Fruit fly (Drosophila melanogaster) whole organism, embryonic: Measurements from ENCODE around the gene Ret.
A peak's percentile ranks its signal among the peaks of the same experiment; 100 is the strongest.

Experiments
- Ada2b ChIP-seq: fragments of 200-800 bp; sonication (Bioruptor generic); IDR thresholded peaks from 2 replicates; pipeline ENCODE4 v1.3.6; 2022; ENCODE audit warnings: missing biosample characterization, missing genetic modification characterization
- Antp ChIP-seq: fragments of 200-800 bp; sonication (Bioruptor generic); optimal IDR thresholded peaks from 3 replicates; lab custom pipeline; 2016; ENCODE audit warnings: missing biosample characterization, missing genetic modification characterization
- B-H1 ChIP-seq: fragments of 200-800 bp; sonication (Bioruptor generic); IDR thresholded peaks from 3 replicates; pipeline ENCODE4 v1.3.6; 2022; ENCODE audit warnings: missing biosample characterization, missing genetic modification characterization
- BEAF-32 ChIP-seq: fragments of 200-800 bp; sonication (Bioruptor generic); optimal IDR thresholded peaks from 3 replicates; lab custom pipeline; 2017; ENCODE audit warnings: missing biosample characterization, missing genetic modification characterization, mild to moderate bottlenecking, moderate library complexity, missing genetic modification reagents
- CG10321 ChIP-seq: fragments of 200-800 bp; sonication (Bioruptor generic); IDR thresholded peaks from 2 replicates; pipeline ENCODE4 v1.3.6; 2022; ENCODE audit warnings: missing biosample characterization, missing genetic modification characterization
- CG12104 ChIP-seq: fragments of 200-800 bp; sonication (Bioruptor generic); optimal IDR thresholded peaks from 3 replicates; lab custom pipeline; 2016; ENCODE audit warnings: missing biosample characterization, missing genetic modification characterization
- CG13624 ChIP-seq: fragments of 200-800 bp; sonication (Bioruptor generic); optimal IDR thresholded peaks from 2 replicates; lab custom pipeline; 2016; ENCODE audit warnings: missing biosample characterization, missing genetic modification characterization
- CG13894 ChIP-seq: fragments of 200-800 bp; sonication (Bioruptor generic); optimal IDR thresholded peaks from 3 replicates; lab custom pipeline; 2018; ENCODE audit warnings: missing biosample characterization, mild to moderate bottlenecking, missing genetic modification characterization, moderate library complexity
- CG14441 ChIP-seq: fragments of 200-800 bp; sonication (Bioruptor generic); IDR thresholded peaks from 2 replicates; pipeline ENCODE4 v1.3.6; 2022; ENCODE audit warnings: missing biosample characterization, missing genetic modification characterization
- CG15514 ChIP-seq: fragments of 200-800 bp; sonication (Bioruptor generic); optimal IDR thresholded peaks from 3 replicates; lab custom pipeline; 2017; ENCODE audit warnings: missing biosample characterization, missing genetic modification characterization, mild to moderate bottlenecking, moderate library complexity, missing genetic modification reagents
- CG17328 ChIP-seq: fragments of 200-800 bp; sonication (Bioruptor generic); IDR thresholded peaks from 2 replicates; pipeline ENCODE4 v1.3.6; 2022; ENCODE audit warnings: missing biosample characterization, missing genetic modification characterization
- CG17612 ChIP-seq: fragments of 200-800 bp; sonication (Bioruptor generic); IDR thresholded peaks from 2 replicates; pipeline ENCODE4 v1.3.6; 2022; ENCODE audit warnings: missing biosample characterization, missing genetic modification characterization
- CG17802 ChIP-seq: fragments of 200-800 bp; sonication (Bioruptor generic); optimal IDR thresholded peaks from 2 replicates; lab custom pipeline; 2018; ENCODE audit warnings: missing biosample characterization, mild to moderate bottlenecking, missing genetic modification characterization, moderate library complexity
- CG17912 ChIP-seq: fragments of 200-800 bp; sonication (Bioruptor generic); optimal IDR thresholded peaks from 2 replicates; lab custom pipeline; 2018; ENCODE audit warnings: missing biosample characterization, mild to moderate bottlenecking, missing genetic modification characterization
- CG2116 ChIP-seq: fragments of 200-800 bp; sonication (Bioruptor generic); optimal IDR thresholded peaks from 3 replicates; lab custom pipeline; 2018; ENCODE audit warnings: missing biosample characterization, mild to moderate bottlenecking, missing genetic modification characterization
- CG32772 ChIP-seq: fragments of 200-800 bp; sonication (Bioruptor generic); IDR thresholded peaks from 2 replicates; pipeline ENCODE4 v1.3.6; 2022; ENCODE audit warnings: missing biosample characterization, missing genetic modification characterization
- CG34224 ChIP-seq: fragments of 200-800 bp; sonication (Bioruptor generic); IDR thresholded peaks from 3 replicates; pipeline ENCODE4 v1.3.6; 2022; ENCODE audit warnings: missing biosample characterization, missing genetic modification characterization; ENCODE audit not compliant: partially characterized antibody
- CG4328 ChIP-seq: fragments of 200-800 bp; sonication (Bioruptor generic); optimal IDR thresholded peaks from 3 replicates; lab custom pipeline; 2017; ENCODE audit warnings: missing biosample characterization, missing genetic modification reagents, missing genetic modification characterization
- CG5953 ChIP-seq: fragments of 200-800 bp; sonication (Bioruptor generic); IDR thresholded peaks from 2 replicates; pipeline ENCODE4 v1.3.6; 2022; ENCODE audit warnings: missing biosample characterization, missing genetic modification characterization
- CG6791 ChIP-seq: fragments of 200-800 bp; sonication (Bioruptor generic); IDR thresholded peaks from 3 replicates; pipeline ENCODE4 v1.3.6; 2022; ENCODE audit warnings: missing biosample characterization, missing genetic modification characterization; ENCODE audit not compliant: partially characterized antibody
- CG7928 ChIP-seq: fragments of 200-800 bp; sonication (Bioruptor generic); optimal IDR thresholded peaks from 2 replicates; lab custom pipeline; 2017; ENCODE audit warnings: missing biosample characterization, mild to moderate bottlenecking, missing genetic modification characterization
- CG8290 ChIP-seq, 3 experiments: fragments of 200-800 bp; sonication (Bioruptor generic); optimal IDR thresholded peaks; 2 replicates each; lab custom pipeline; 2016 to 2019; ENCODE audit warnings: missing biosample characterization in 3 of 3, missing genetic modification characterization in 3 of 3, mild to moderate bottlenecking in 2 of 3, moderate library complexity in 1 of 3
- CG9876 ChIP-seq: fragments of 200-800 bp; sonication (Bioruptor generic); optimal IDR thresholded peaks from 2 replicates; lab custom pipeline; 2016; ENCODE audit warnings: missing biosample characterization, missing genetic modification characterization
- CkIIα-i1 ChIP-seq: fragments of 200-800 bp; sonication (Bioruptor generic); IDR thresholded peaks from 2 replicates; pipeline ENCODE4 v1.3.6; 2022; ENCODE audit warnings: missing biosample characterization, missing genetic modification characterization
- D ChIP-seq, 2 experiments: fragments of 200-800 bp in 1 of 2; fragments of >200 bp in 1 of 2; sonication (Bioruptor generic) in 1 of 2; optimal IDR thresholded peaks; 2 replicates in 1 of 2; 3 replicates in 1 of 2; lab custom pipeline; 2017; ENCODE audit warnings: mild to moderate bottlenecking in 1 of 2, missing biosample characterization in 1 of 2, missing genetic modification characterization in 1 of 2, missing genetic modification reagents in 1 of 2
- Doc2 ChIP-seq: fragments of 200-800 bp; sonication (Bioruptor generic); IDR thresholded peaks from 2 replicates; pipeline ENCODE4 v1.3.6; 2022; ENCODE audit warnings: missing biosample characterization, missing genetic modification characterization
- Fer2 ChIP-seq: fragments of 200-800 bp; sonication (Bioruptor generic); optimal IDR thresholded peaks from 2 replicates; lab custom pipeline; 2018; ENCODE audit warnings: missing biosample characterization, mild to moderate bottlenecking, missing genetic modification characterization, moderate library complexity
- GATAe ChIP-seq: fragments of 200-800 bp; sonication (Bioruptor generic); conservative IDR thresholded peaks from 2 replicates; pipeline ENCODE4 v1.3.6; 2022; ENCODE audit warnings: missing biosample characterization, missing genetic modification characterization
- Hr78 ChIP-seq, 2 experiments: fragments of 200-800 bp in 1 of 2; fragments of >200 bp in 1 of 2; sonication (Bioruptor generic) in 1 of 2; optimal IDR thresholded peaks; 2 replicates each; lab custom pipeline; 2017 to 2019; ENCODE audit warnings: missing biosample characterization in 2 of 2, missing genetic modification characterization in 2 of 2, mild to moderate bottlenecking in 1 of 2, moderate library complexity in 1 of 2
- Jarid2 ChIP-seq: fragments of 200-800 bp; sonication (Bioruptor generic); optimal IDR thresholded peaks from 3 replicates; lab custom pipeline; 2017; ENCODE audit warnings: mild to moderate bottlenecking, missing biosample characterization, missing genetic modification reagents, missing genetic modification characterization
- Pdp1 ChIP-seq, 2 experiments: fragments of 200-800 bp; sonication (Bioruptor generic); optimal IDR thresholded peaks; 3 replicates each; lab custom pipeline; 2016; ENCODE audit warnings: missing biosample characterization in 2 of 2, missing genetic modification characterization in 2 of 2, mild to moderate bottlenecking in 1 of 2, moderate library complexity in 1 of 2
- Sry-β ChIP-seq: fragments of 200-800 bp; sonication (Bioruptor generic); optimal IDR thresholded peaks from 2 replicates; lab custom pipeline; 2018; ENCODE audit warnings: missing biosample characterization, mild to moderate bottlenecking, missing genetic modification characterization, moderate library complexity
- Usf ChIP-seq: fragments of 200-800 bp; sonication (Bioruptor generic); optimal IDR thresholded peaks from 2 replicates; lab custom pipeline; 2017; ENCODE audit warnings: missing genotype, missing biosample characterization, missing genetic modification characterization
- al ChIP-seq: fragments of 200-800 bp; sonication (Bioruptor generic); IDR thresholded peaks from 2 replicates; pipeline ENCODE4 v1.3.6; 2022; ENCODE audit warnings: missing biosample characterization, missing genetic modification characterization
- ash1 ChIP-seq: fragments of 200-800 bp; sonication (Bioruptor generic); optimal IDR thresholded peaks from 2 replicates; lab custom pipeline; 2018; ENCODE audit warnings: missing biosample characterization, mild to moderate bottlenecking, missing genetic modification characterization
- bbx ChIP-seq: fragments of 200-800 bp; sonication (Bioruptor generic); IDR thresholded peaks from 2 replicates; pipeline ENCODE4 v1.3.6; 2022; ENCODE audit warnings: missing biosample characterization, missing genetic modification characterization; ENCODE audit not compliant: partially characterized antibody
- bowl ChIP-seq: fragments of 200-800 bp; sonication (Bioruptor generic); IDR thresholded peaks from 2 replicates; pipeline ENCODE4 v1.3.6; 2022; ENCODE audit warnings: missing biosample characterization, missing genetic modification characterization
- chinmo ChIP-seq: fragments of 200-800 bp; sonication (Bioruptor generic); IDR thresholded peaks from 4 replicates; pipeline ENCODE4 v1.3.6; 2022; ENCODE audit warnings: missing biosample characterization, missing genetic modification characterization; ENCODE audit not compliant: partially characterized antibody
- gcm2 ChIP-seq: fragments of 200-800 bp; sonication (Bioruptor generic); optimal IDR thresholded peaks from 2 replicates; lab custom pipeline; 2016; ENCODE audit warnings: missing biosample characterization, missing genetic modification characterization
- onecut ChIP-seq: fragments of 200-800 bp; sonication (Bioruptor generic); IDR thresholded peaks from 2 replicates; pipeline ENCODE4 v1.3.6; 2022; ENCODE audit warnings: missing biosample characterization, missing genetic modification characterization
- pzg ChIP-seq: fragments of 200-800 bp; sonication (Bioruptor generic); optimal IDR thresholded peaks from 3 replicates; lab custom pipeline; 2018; ENCODE audit warnings: missing biosample characterization, mild to moderate bottlenecking, missing genetic modification characterization, moderate library complexity
- row ChIP-seq: fragments of 200-800 bp; sonication (Bioruptor generic); IDR thresholded peaks from 3 replicates; pipeline ENCODE4 v1.3.6; 2022; ENCODE audit warnings: missing biosample characterization, missing genetic modification characterization
- run ChIP-seq: fragments of 200-800 bp; sonication (Bioruptor generic); optimal IDR thresholded peaks from 3 replicates; lab custom pipeline; 2018; ENCODE audit warnings: missing biosample characterization, mild to moderate bottlenecking, missing genetic modification characterization
- slbo ChIP-seq: fragments of 200-800 bp; sonication (Bioruptor generic); IDR thresholded peaks from 2 replicates; pipeline ENCODE4 v1.3.6; 2022; ENCODE audit warnings: missing biosample characterization, missing genetic modification characterization
- sqz ChIP-seq: fragments of 200-800 bp; sonication (Bioruptor generic); optimal IDR thresholded peaks from 3 replicates; lab custom pipeline; 2018; ENCODE audit warnings: missing biosample characterization, mild to moderate bottlenecking, missing genetic modification characterization
- vvl ChIP-seq: fragments of 200-800 bp; sonication (Bioruptor generic); IDR thresholded peaks from 2 replicates; pipeline ENCODE4 v1.3.6; 2022; ENCODE audit warnings: missing biosample characterization, missing genetic modification characterization

Ret gene

DNA sequence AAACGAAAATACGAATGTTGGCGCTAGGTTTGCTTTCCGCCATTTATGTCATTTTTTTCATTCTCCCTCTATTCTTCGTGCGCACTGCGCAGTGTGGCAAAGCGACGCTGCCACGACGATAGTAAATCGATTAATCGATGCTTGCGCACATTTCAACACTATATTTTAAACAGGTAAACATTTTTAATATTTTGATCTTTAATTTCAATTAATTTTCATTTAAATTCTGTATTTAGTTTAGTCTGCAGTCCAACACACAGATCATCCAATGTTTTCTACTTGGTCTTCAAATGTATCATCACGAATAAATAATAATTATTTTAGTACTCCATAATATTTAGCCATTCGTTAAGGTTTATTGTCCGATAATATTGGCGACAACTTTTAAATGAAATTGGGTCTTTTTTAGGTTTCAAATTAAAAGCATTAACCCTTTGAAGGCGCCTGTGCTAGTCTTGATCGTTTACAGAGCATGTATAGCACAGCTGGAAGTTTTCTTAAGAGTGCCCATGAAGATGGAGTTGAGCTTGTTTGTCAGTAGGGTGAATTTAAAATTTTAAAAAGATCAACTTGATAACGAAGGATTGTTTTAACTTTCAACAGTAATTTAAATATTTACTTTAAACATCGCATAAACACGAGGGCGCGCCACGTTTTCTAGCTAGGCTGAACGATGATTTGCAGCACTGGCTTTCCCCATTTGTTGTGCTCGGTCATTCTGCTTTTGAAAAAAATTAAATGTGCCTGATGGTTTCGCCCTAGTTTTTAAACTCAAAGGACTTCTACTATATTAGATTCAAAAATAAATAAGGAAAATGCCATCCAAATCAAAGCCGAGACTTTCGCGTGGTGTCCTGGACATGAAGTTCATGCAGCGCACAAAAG is 42.2 kb downstream of the Ret start, which contains the start of the genes Mpp6 and E2f2 (continued):
- TF ChIP-seq slbo (GFP tag; lab: Robert Waterston, UW) (peak; percentile 83), BEAF-32 (GFP tag; lab: Kevin White, UChicago) (peak; percentile 86), row (peak; percentile 53), D (optimal IDR thresholded peaks at IDR 0.05; lab: Kevin White, UChicago) (no peak), D (GFP tag; optimal IDR thresholded peaks at IDR 0.05; lab: Kevin White, UChicago) (no peak), ash1 (GFP tag; lab: Kevin White, UChicago) (no peak), CG7928 (GFP tag; lab: Kevin White, UChicago) (no peak), Doc2 (no peak), CG9876 (GFP tag; lab: Kevin White, UChicago) (no peak), B-H1 (GFP tag; lab: Robert Waterston, UW) (no peak), Sry-β (GFP tag; lab: Kevin White, UChicago) (peak; percentile 44), Usf (no peak), CG4328 (GFP tag; lab: Kevin White, UChicago) (no peak), CG8290 (GFP tag; optimal IDR thresholded peaks at IDR 0.05; lab: Kevin White, UChicago) (peak; percentile 18), CG8290 (tag; optimal IDR thresholded peaks at IDR 0.05; lab: Kevin White, UChicago) (peak in 1 of 2 experiments; percentile 69), Jarid2 (GFP tag; lab: Kevin White, UChicago) (no peak), CG13894 (tag; lab: Kevin White, UChicago) (no peak), onecut (peak; percentile 50), chinmo (GFP tag; lab: Robert Waterston, UW) (peak; percentile 80; the same call in 2 of the 4 replicates), CG15514 (GFP tag; lab: Kevin White, UChicago) (peak; percentile 55), CG34224 (GFP tag; lab: Robert Waterston, UW) (peak; percentile 68), gcm2 (no peak), CG12104 (GFP tag; lab: Kevin White, UChicago) (peak; percentile 15), CG14441 (GFP tag; lab: Robert Waterston, UW) (no peak), GATAe (GFP tag; lab: Robert Waterston, UW) (no peak), CG17912 (GFP tag; lab: Kevin White, UChicago) (no peak), CG2116 (GFP tag; lab: Kevin White, UChicago) (peak; percentile 62), Fer2 (no peak), CG13624 (peak; percentile 64), Ada2b (GFP tag; lab: Robert Waterston, UW) (no peak), CG5953 (GFP tag; lab: Robert Waterston, UW) (no peak), bowl (GFP tag; lab: Robert Waterston, UW) (no peak), Antp (GFP tag; lab: Kevin White, UChicago) (peak; percentile 28), Pdp1 (GFP tag; optimal IDR thresholded peaks at IDR 0.05; lab: Kevin White, UChicago) (peak in 1 of 2 experiments; percentile 16), CG32772 (peak; percentile 61), CkIIα-i1 (GFP tag; lab: Robert Waterston, UW) (no peak), run (no peak), CG17802 (no peak), vvl (GFP tag; lab: Robert Waterston, UW) (peak; percentile 63; the same call in 1 of the 2 replicates), CG10321 (no peak), CG6791 (GFP tag; lab: Robert Waterston, UW) (peak; percentile 89), CG17328 (GFP tag; lab: Robert Waterston, UW) (no peak), CG17612 (peak; percentile 3; the same call in 1 of the 2 replicates), bbx (GFP tag; lab: Robert Waterston, UW) (peak; percentile 93), Hr78 (GFP tag; optimal IDR thresholded peaks at IDR 0.05; lab: Kevin White, UChicago) (no peak), al (GFP tag; lab: Robert Waterston, UW) (peak; percentile 29; the same call in 1 of the 2 replicates), sqz (GFP tag; lab: Kevin White, UChicago) (peak; percentile 54), pzg (peak; percentile 78)
